Worm (Caenorhabditis elegans): Measurements from ENCODE around the gene T26E4.3.

DNA sequence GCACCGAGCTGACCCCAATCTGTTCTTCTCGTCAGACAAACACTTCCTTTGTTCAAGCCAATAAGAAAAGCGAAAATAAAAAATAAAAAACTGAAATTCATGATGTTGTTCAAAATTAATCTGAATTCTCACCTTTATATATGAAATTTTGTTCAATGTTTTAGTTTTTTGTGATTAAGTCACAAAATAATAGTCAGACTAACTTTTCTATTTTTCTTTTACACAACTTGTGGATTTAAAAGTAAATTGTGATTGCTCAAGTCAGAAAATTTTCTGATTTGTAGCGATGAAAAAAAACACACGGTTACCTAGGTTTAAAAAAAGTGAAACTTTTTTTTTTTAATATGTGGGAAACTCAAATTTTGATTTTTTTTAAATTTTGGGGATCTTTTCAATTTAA, 35.2 kb downstream of the T26E4.3 start, which contains the start of gene abf-3:
- TF ChIP-seq drap-1 (GFP tag; optimal IDR thresholded peaks at IDR 0.05), result no peak
- TF ChIP-seq blmp-1 (tag; optimal IDR thresholded peaks at IDR 0.05), result no peak
- TF ChIP-seq sptf-1 (tag; optimal IDR thresholded peaks at IDR 0.05), result no peak
- no peak for TF ChIP-seq nhr-12 (tag; optimal IDR thresholded peaks at IDR 0.05)
- TF ChIP-seq snpc-4 (tag; optimal IDR thresholded peaks at IDR 0.05), result no peak
- TF ChIP-seq unc-39 (tag; optimal IDR thresholded peaks at IDR 0.05), result no peak
- TF ChIP-seq mep-1 (tag; optimal IDR thresholded peaks at IDR 0.05), result no peak
- TF ChIP-seq unc-62 (GFP tag; optimal IDR thresholded peaks at IDR 0.05), result no peak
- TF ChIP-seq nhr-76 (tag; optimal IDR thresholded peaks at IDR 0.05), result no peak
